Worm (Caenorhabditis elegans): Measurements from ENCODE around the gene C16C8.17.

DNA sequence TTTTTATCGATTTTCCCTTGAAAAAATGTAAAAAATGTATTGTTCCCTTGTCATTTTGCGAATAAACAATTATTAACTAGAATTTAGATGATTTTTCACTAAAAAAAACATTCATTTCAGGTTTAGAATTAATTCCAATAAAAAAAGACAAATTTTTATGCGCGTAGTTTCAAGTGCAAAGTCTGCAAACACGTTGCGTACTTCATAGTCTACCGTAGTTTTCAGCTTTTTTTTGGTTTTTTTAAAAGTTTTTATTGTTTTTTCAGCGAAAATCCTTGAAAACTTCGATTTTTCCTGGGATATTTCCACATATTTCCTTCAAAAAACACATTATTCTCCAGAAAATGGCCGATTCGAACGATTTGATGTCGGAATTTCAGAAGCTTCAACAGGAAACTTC is 12.9 kb downstream of the C16C8.17 start, which contains the start of gene C16C8.11:
- TF ChIP-seq unc-120 (tag; optimal IDR thresholded peaks at IDR 0.05; ENCODE audit: poor library complexity, severe bottlenecking), result no peak
- TF ChIP-seq unc-62 (GFP tag; optimal IDR thresholded peaks at IDR 0.05), result no peak
- TF ChIP-seq nhr-12 (tag; optimal IDR thresholded peaks at IDR 0.05), result no peak
